Worm (Caenorhabditis elegans) whole organism, young adult: ENCODE measurements around the gene F13A2.10.

Source experiments
- Y56A3A.18 ChIP-seq: fragments of 200-800 bp; sonication (Bioruptor generic); IDR thresholded peaks from 2 replicates; pipeline ENCODE4 v1.3.6; 2022; ENCODE audit warnings: missing genetic modification reagents, missing genetic modification characterization, missing compliant biosample characterization
- attf-6 ChIP-seq: fragments of 200-800 bp; sonication (Bioruptor generic); IDR thresholded peaks from 2 replicates; pipeline ENCODE4 v1.3.6; 2022; ENCODE audit warnings: missing genetic modification reagents, missing genetic modification characterization, missing compliant biosample characterization
- ceh-27 ChIP-seq: fragments of 200-800 bp; sonication (Bioruptor generic); optimal IDR thresholded peaks from 2 replicates; lab custom pipeline; 2018; ENCODE audit warnings: mild to moderate bottlenecking, missing genetic modification characterization, moderate library complexity, missing compliant biosample characterization
- lin-26 ChIP-seq: fragments of 200-800 bp; sonication (Bioruptor generic); IDR thresholded peaks from 2 replicates; pipeline ENCODE4 v1.3.6; 2022; ENCODE audit warnings: missing genetic modification reagents, missing genetic modification characterization, missing compliant biosample characterization
- mxl-1 ChIP-seq: sonication (generic microtip); optimal IDR thresholded peaks from 2 replicates; lab custom pipeline; 2016; ENCODE audit warnings: missing genetic modification characterization, missing compliant biosample characterization
- nhr-90 ChIP-seq: sonication (generic microtip); optimal IDR thresholded peaks from 2 replicates; lab custom pipeline; 2016; ENCODE audit warnings: missing genotype, mild to moderate bottlenecking, missing genetic modification characterization, missing compliant biosample characterization
- sea-2 ChIP-seq: fragments of 200-800 bp; sonication (Bioruptor generic); IDR thresholded peaks from 2 replicates; pipeline ENCODE4 v1.3.6; 2022; ENCODE audit warnings: missing genetic modification characterization, missing compliant biosample characterization
- tbp1 ChIP-seq: fragments of 200-800 bp; sonication (Bioruptor generic); optimal IDR thresholded peaks from 2 replicates; lab custom pipeline; 2018; ENCODE audit warnings: mild to moderate bottlenecking, missing genetic modification characterization, missing compliant biosample characterization
- unc-62 ChIP-seq: fragments of 150-350 bp; optimal IDR thresholded peaks from 2 replicates; lab custom pipeline; 2014; ENCODE audit warnings: missing biosample characterization, missing genetic modification reagents, missing genetic modification characterization
- zim-3 ChIP-seq: sonication (generic microtip); optimal IDR thresholded peaks from 2 replicates; lab custom pipeline; 2017; ENCODE audit warnings: mild to moderate bottlenecking, missing genetic modification characterization, moderate library complexity, missing compliant biosample characterization
- ztf-28 ChIP-seq: fragments of 200-800 bp; sonication (Bioruptor generic); IDR thresholded peaks from 2 replicates; pipeline ENCODE4 v1.3.6; 2022; ENCODE audit warnings: missing genetic modification reagents, missing genetic modification characterization, missing compliant biosample characterization

DNA sequence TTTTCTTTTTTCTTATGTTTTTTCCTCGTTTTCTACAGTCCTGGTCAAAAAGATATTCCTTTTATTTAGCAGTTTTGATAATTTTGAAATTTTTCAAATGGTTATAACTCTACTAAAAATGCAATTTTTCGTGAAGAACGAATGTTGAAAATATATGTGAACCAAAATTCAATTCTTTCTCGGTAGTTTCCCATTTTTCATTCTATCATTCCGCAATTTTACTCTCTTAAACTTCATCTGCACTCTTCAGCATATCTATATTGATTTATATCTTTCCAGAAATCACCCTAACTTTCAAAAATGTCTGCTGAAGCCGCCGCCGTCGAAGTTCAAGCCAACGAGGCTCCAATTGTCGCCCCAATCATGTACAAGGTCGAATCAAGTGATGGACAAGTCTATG, 36.1 kb upstream of the F13A2.10 start, which contains the start of gene skr-7:
- TF ChIP-seq sea-2 (GFP tag; lab: Robert Waterston, UW) (no peak), Y56A3A.18 (no peak), unc-62 (GFP tag; lab: Kevin White, UChicago) (no peak), lin-26 (GFP tag; lab: Robert Waterston, UW) (no peak), nhr-90 (tag; lab: Kevin White, UChicago) (no peak), zim-3 (tag; lab: Kevin White, UChicago) (no peak), attf-6 (no peak), mxl-1 (tag; lab: Kevin White, UChicago) (no peak), tbp1 (GFP tag; lab: Kevin White, UChicago) (no peak), ceh-27 (no peak), ztf-28 (GFP tag; lab: Robert Waterston, UW) (no peak)
